Worm (Caenorhabditis elegans) whole organism, mixed stage, embryonic: ENCODE measurements around the gene Y51A2B.8.

Experiments used
- M03D4.4 ChIP-seq: sonication (generic microtip); optimal IDR thresholded peaks from 2 replicates; lab custom pipeline; 2017; ENCODE audit warnings: mild to moderate bottlenecking, missing genetic modification characterization, missing compliant biosample characterization
- bed-3 ChIP-seq: fragments of 200-800 bp; sonication (Bioruptor generic); optimal IDR thresholded peaks from 3 replicates; lab custom pipeline; 2018; ENCODE audit warnings: mild to moderate bottlenecking, missing genetic modification characterization, moderate library complexity, missing compliant biosample characterization
- blmp-1 ChIP-seq: fragments of 150-350 bp; optimal IDR thresholded peaks from 2 replicates; lab custom pipeline; 2014; ENCODE audit warnings: missing biosample characterization, missing genetic modification characterization
- ceh-39 ChIP-seq: fragments of 150-350 bp; optimal IDR thresholded peaks from 2 replicates; lab custom pipeline; 2014; ENCODE audit warnings: missing biosample characterization, missing genetic modification characterization
- ces-1 ChIP-seq: fragments of 150-350 bp; optimal IDR thresholded peaks from 2 replicates; lab custom pipeline; 2014; ENCODE audit warnings: missing biosample characterization, missing genetic modification reagents, missing genetic modification characterization
- cnd-1 ChIP-seq: fragments of 200-800 bp; sonication (Bioruptor generic); optimal IDR thresholded peaks from 2 replicates; lab custom pipeline; 2018; ENCODE audit warnings: mild to moderate bottlenecking, missing genetic modification characterization, missing compliant biosample characterization
- drap-1 ChIP-seq: fragments of 200-800 bp; sonication (Bioruptor generic); optimal IDR thresholded peaks from 3 replicates; lab custom pipeline; 2018; ENCODE audit warnings: mild to moderate bottlenecking, missing genetic modification characterization, missing compliant biosample characterization
- elt-3 ChIP-seq: fragments of 150-350 bp; optimal IDR thresholded peaks from 2 replicates; lab custom pipeline; 2014; ENCODE audit warnings: missing biosample characterization, missing genetic modification characterization
- flh-1 ChIP-seq: fragments of 200-800 bp; sonication (Bioruptor generic); optimal IDR thresholded peaks from 2 replicates; lab custom pipeline; 2018; ENCODE audit warnings: mild to moderate bottlenecking, missing genetic modification characterization, moderate library complexity, missing compliant biosample characterization
- ham-2 ChIP-seq: fragments of 200-800 bp; sonication (Bioruptor generic); optimal IDR thresholded peaks from 2 replicates; lab custom pipeline; 2018; ENCODE audit warnings: mild to moderate bottlenecking, missing genetic modification characterization, missing compliant biosample characterization
- hlh-1 ChIP-seq: fragments of 150-350 bp; optimal IDR thresholded peaks from 2 replicates; lab custom pipeline; 2014; ENCODE audit warnings: missing biosample characterization, missing genetic modification reagents, missing genetic modification characterization
- lin-13 ChIP-seq: fragments of 150-350 bp; optimal IDR thresholded peaks from 2 replicates; lab custom pipeline; 2014; ENCODE audit warnings: missing biosample characterization, missing genetic modification characterization
- lin-32 ChIP-seq: fragments of 200-800 bp; sonication (Bioruptor generic); optimal IDR thresholded peaks from 2 replicates; lab custom pipeline; 2018; ENCODE audit warnings: mild to moderate bottlenecking, missing genetic modification characterization, missing compliant biosample characterization
- lsy-2 ChIP-seq: fragments of 150-350 bp; optimal IDR thresholded peaks from 2 replicates; lab custom pipeline; 2014; ENCODE audit warnings: missing biosample characterization, missing genetic modification characterization
- mab-5 ChIP-seq: fragments of 150-350 bp; optimal IDR thresholded peaks from 2 replicates; lab custom pipeline; 2014; ENCODE audit warnings: missing biosample characterization, missing genetic modification characterization
- mep-1 ChIP-seq: fragments of 150-350 bp; optimal IDR thresholded peaks from 2 replicates; lab custom pipeline; 2017; ENCODE audit warnings: missing biosample characterization, missing genetic modification reagents, missing genetic modification characterization, inconsistent platforms
- nhr-12 ChIP-seq: fragments of 150-350 bp; optimal IDR thresholded peaks from 2 replicates; lab custom pipeline; 2014; ENCODE audit warnings: missing biosample characterization, missing genetic modification characterization
- nhr-2 ChIP-seq: fragments of 150-350 bp; optimal IDR thresholded peaks from 2 replicates; lab custom pipeline; 2014; ENCODE audit warnings: missing biosample characterization, missing genetic modification characterization
- nhr-237 ChIP-seq: fragments of 150-350 bp; optimal IDR thresholded peaks from 2 replicates; lab custom pipeline; 2014; ENCODE audit warnings: missing biosample characterization, missing genetic modification characterization
- nhr-28 ChIP-seq: fragments of 150-350 bp; optimal IDR thresholded peaks from 2 replicates; lab custom pipeline; 2014; ENCODE audit warnings: missing biosample characterization, missing genetic modification characterization
- nhr-76 ChIP-seq: sonication (generic microtip); optimal IDR thresholded peaks from 2 replicates; lab custom pipeline; 2017; ENCODE audit warnings: missing biosample characterization, missing genetic modification characterization
- pha-4 ChIP-seq: fragments of 150-350 bp; optimal IDR thresholded peaks from 2 replicates; lab custom pipeline; 2018; ENCODE audit warnings: missing biosample characterization, missing genetic modification reagents, missing genetic modification characterization
- sem-2 ChIP-seq: fragments of 200-800 bp; sonication (Bioruptor generic); optimal IDR thresholded peaks from 2 replicates; lab custom pipeline; 2018; ENCODE audit warnings: mild to moderate bottlenecking, missing genetic modification characterization, missing compliant biosample characterization
- snpc-4 ChIP-seq: fragments of 150-350 bp; optimal IDR thresholded peaks from 2 replicates; lab custom pipeline; 2014; ENCODE audit warnings: missing biosample characterization, missing genetic modification characterization
- sptf-1 ChIP-seq: sonication (generic microtip); optimal IDR thresholded peaks from 2 replicates; lab custom pipeline; 2017; ENCODE audit warnings: mild to moderate bottlenecking, missing genetic modification characterization, moderate library complexity, missing compliant biosample characterization
- tbx-8 ChIP-seq: fragments of 200-800 bp; sonication (Bioruptor generic); optimal IDR thresholded peaks from 2 replicates; lab custom pipeline; 2018; ENCODE audit warnings: mild to moderate bottlenecking, missing genetic modification characterization, moderate library complexity, missing compliant biosample characterization
- unc-120 ChIP-seq: sonication (generic microtip); optimal IDR thresholded peaks from 2 replicates; lab custom pipeline; 2017; ENCODE audit warnings: missing genetic modification characterization, missing compliant biosample characterization; ENCODE audit not compliant: poor library complexity, severe bottlenecking
- unc-39 ChIP-seq: fragments of 150-350 bp; optimal IDR thresholded peaks from 2 replicates; lab custom pipeline; 2014; ENCODE audit warnings: missing biosample characterization, missing genetic modification characterization
- unc-62 ChIP-seq: fragments of 150-350 bp; optimal IDR thresholded peaks from 2 replicates; lab custom pipeline; 2014; ENCODE audit warnings: missing biosample characterization, missing genetic modification reagents, missing genetic modification characterization
- zip-8 ChIP-seq: fragments of 150-350 bp; optimal IDR thresholded peaks from 2 replicates; lab custom pipeline; 2014; ENCODE audit warnings: missing biosample characterization, missing genetic modification characterization

Gene Y51A2B.8

ce11 chrV:18346080-18346479 lies 32.8 kb upstream of the Y51A2B.8 start:
- TF ChIP-seq sptf-1 (tag; lab: Kevin White, UChicago) (no peak), drap-1 (GFP tag; lab: Kevin White, UChicago) (no peak), elt-3 (peak; percentile 30)

- TF ChIP-seq flh-1 (GFP tag; lab: Kevin White, UChicago) (no peak), drap-1 (GFP tag; lab: Kevin White, UChicago) (no peak), M03D4.4 (tag; lab: Kevin White, UChicago) (no peak), ham-2 (GFP tag; lab: Kevin White, UChicago) (no peak), lsy-2 (tag; lab: Kevin White, UChicago) (no peak), bed-3 (GFP tag; lab: Kevin White, UChicago) (no peak), pha-4 (tag; lab: Kevin White, UChicago) (no peak), blmp-1 (tag; lab: Kevin White, UChicago) (no peak), nhr-76 (tag; lab: Kevin White, UChicago) (no peak), hlh-1 (no peak), tbx-8 (GFP tag; lab: Kevin White, UChicago) (no peak), ces-1 (no peak), mab-5 (tag; lab: Kevin White, UChicago) (no peak), nhr-237 (tag; lab: Kevin White, UChicago) (no peak), sem-2 (GFP tag; lab: Kevin White, UChicago) (no peak), mep-1 (tag; lab: Kevin White, UChicago) (no peak), snpc-4 (no peak), zip-8 (tag; lab: Kevin White, UChicago) (no peak), unc-39 (tag; lab: Kevin White, UChicago) (no peak), nhr-2 (tag; lab: Kevin White, UChicago) (no peak)
Measured at ce11 chrV:18350046-18350445, 28.9 kb upstream of the Y51A2B.8 start, which contains the start of gene C08E8.3. TSS of gene C08E8.3 (plus strand) at chrV:18350129.

- TF ChIP-seq mep-1 (tag; lab: Kevin White, UChicago), result no peak
- no peak for TF ChIP-seq cnd-1 (tag; lab: Kevin White, UChicago)
- no peak for TF ChIP-seq tbx-8 (GFP tag; lab: Kevin White, UChicago)
- TF ChIP-seq, all 35 proteins: peak for 0
Measured at ce11 chrV:18350721-18351120, 28.2 kb upstream of the Y51A2B.8 start, which contains the start of gene C08E8.11. TSS of gene C08E8.11 (plus strand) at chrV:18351021.

ce11 chrV:18354299-18354698 lies 24.6 kb upstream of the Y51A2B.8 start:
- TF ChIP-seq nhr-12 (tag; lab: Kevin White, UChicago), result no peak
- TF ChIP-seq snpc-4, result no peak
- TF ChIP-seq, all 35 proteins: peak for 0

- TF ChIP-seq mep-1 (tag; lab: Kevin White, UChicago) (no peak), sem-2 (GFP tag; lab: Kevin White, UChicago) (no peak), unc-62 (GFP tag; lab: Kevin White, UChicago) (no peak), lsy-2 (tag; lab: Kevin White, UChicago) (no peak), ceh-39 (no peak), nhr-28 (tag; lab: Kevin White, UChicago) (no peak), unc-39 (tag; lab: Kevin White, UChicago) (no peak), bed-3 (GFP tag; lab: Kevin White, UChicago) (no peak), tbx-8 (GFP tag; lab: Kevin White, UChicago) (no peak), zip-8 (tag; lab: Kevin White, UChicago) (no peak), ces-1 (no peak)
Measured at ce11 chrV:18355742-18356141, 23.2 kb upstream of the Y51A2B.8 start, which contains the start of gene C08E8.2. TSS of gene C08E8.2 (minus strand) at chrV:18355842.

ce11 chrV:18359888-18360287 lies 19.0 kb upstream of the Y51A2B.8 start, which contains the start of gene C08E8.5:
TSS of gene C08E8.5 (minus strand) at chrV:18359988.
- TF ChIP-seq unc-120 (tag; lab: Kevin White, UChicago) (no peak), lin-32 (no peak), ham-2 (GFP tag; lab: Kevin White, UChicago) (no peak), lin-13 (tag; lab: Kevin White, UChicago) (no peak), unc-62 (GFP tag; lab: Kevin White, UChicago) (no peak), M03D4.4 (tag; lab: Kevin White, UChicago) (no peak), blmp-1 (tag; lab: Kevin White, UChicago) (no peak), nhr-28 (tag; lab: Kevin White, UChicago) (no peak), zip-8 (tag; lab: Kevin White, UChicago) (no peak), tbx-8 (GFP tag; lab: Kevin White, UChicago) (no peak), elt-3 (no peak), nhr-2 (tag; lab: Kevin White, UChicago) (no peak), nhr-12 (tag; lab: Kevin White, UChicago) (no peak), mep-1 (tag; lab: Kevin White, UChicago) (no peak), hlh-1 (no peak)
